Fruit fly (Drosophila melanogaster) whole organism, adult: ENCODE measurements around the gene CG12170.

Source experiments
- CG11617 ChIP-seq: fragments of 200-800 bp; sonication (Bioruptor generic); optimal IDR thresholded peaks from 2 replicates; lab custom pipeline; 2017; ENCODE audit warnings: mild to moderate bottlenecking, missing biosample characterization, missing genetic modification reagents, missing genetic modification characterization
- CG12768 ChIP-seq: fragments of 200-800 bp; sonication (Bioruptor generic); optimal IDR thresholded peaks from 2 replicates; lab custom pipeline; 2017; ENCODE audit warnings: missing biosample characterization, missing genetic modification characterization, mild to moderate bottlenecking, moderate library complexity, missing genetic modification reagents
- CG14711 ChIP-seq: fragments of 200-800 bp; sonication (Bioruptor generic); optimal IDR thresholded peaks from 2 replicates; lab custom pipeline; 2018; ENCODE audit warnings: missing biosample characterization, mild to moderate bottlenecking, missing genetic modification characterization, moderate library complexity
- CG1620 ChIP-seq: fragments of 200-800 bp; sonication (Bioruptor generic); optimal IDR thresholded peaks from 2 replicates; lab custom pipeline; 2016; ENCODE audit warnings: missing biosample characterization, missing genetic modification characterization
- CG33017 ChIP-seq: fragments of 200-800 bp; sonication (Bioruptor generic); optimal IDR thresholded peaks from 2 replicates; lab custom pipeline; 2018; ENCODE audit warnings: missing biosample characterization, mild to moderate bottlenecking, missing genetic modification characterization, moderate library complexity
- CG5204 ChIP-seq: fragments of 200-800 bp; sonication (Bioruptor generic); optimal IDR thresholded peaks from 2 replicates; lab custom pipeline; 2016; ENCODE audit warnings: missing biosample characterization, missing genetic modification characterization
- CG7045 ChIP-seq: fragments of 200-800 bp; sonication (Bioruptor generic); optimal IDR thresholded peaks from 2 replicates; lab custom pipeline; 2017; ENCODE audit warnings: missing biosample characterization, mild to moderate bottlenecking, missing genetic modification characterization
- CG7101 ChIP-seq: fragments of 200-800 bp; sonication (Bioruptor generic); optimal IDR thresholded peaks from 2 replicates; lab custom pipeline; 2018; ENCODE audit warnings: missing biosample characterization, mild to moderate bottlenecking, missing genetic modification characterization, moderate library complexity
- Clk ChIP-seq: fragments of 200-800 bp; sonication (Bioruptor generic); optimal IDR thresholded peaks from 2 replicates; lab custom pipeline; 2017; ENCODE audit warnings: missing biosample characterization, missing genetic modification characterization
- Crg-1 ChIP-seq: fragments of 200-800 bp; sonication (Bioruptor generic); optimal IDR thresholded peaks from 2 replicates; lab custom pipeline; 2016; ENCODE audit warnings: missing biosample characterization, missing genetic modification characterization
- Hr96 ChIP-seq: fragments of 200-800 bp; sonication (Bioruptor generic); optimal IDR thresholded peaks from 2 replicates; lab custom pipeline; 2016; ENCODE audit warnings: missing biosample characterization, missing genetic modification characterization
- Mnt ChIP-seq: fragments of 200-800 bp; sonication (Bioruptor generic); optimal IDR thresholded peaks from 2 replicates; lab custom pipeline; 2016; ENCODE audit warnings: missing biosample characterization, mild to moderate bottlenecking, missing genetic modification characterization
- bab1 ChIP-seq: fragments of 200-800 bp; sonication (Bioruptor generic); optimal IDR thresholded peaks from 3 replicates; lab custom pipeline; 2019; ENCODE audit warnings: missing biosample characterization, mild to moderate bottlenecking, missing genetic modification characterization, moderate library complexity
- cic ChIP-seq: fragments of 200-800 bp; sonication (Bioruptor generic); optimal IDR thresholded peaks from 2 replicates; lab custom pipeline; 2017; ENCODE audit warnings: missing biosample characterization, mild to moderate bottlenecking, missing genetic modification characterization, moderate library complexity
- cnc ChIP-seq, 2 experiments: fragments of >200 bp; optimal IDR thresholded peaks; 2 replicates each; lab custom pipeline; 2017
- kay ChIP-seq: fragments of 200-800 bp; sonication (Bioruptor generic); peaks from one replicate; lab custom pipeline; 2016; ENCODE audit warnings: missing biosample characterization, missing genetic modification characterization, borderline replicate concordance
- ovo ChIP-seq: fragments of 200-800 bp; sonication (Bioruptor generic); optimal IDR thresholded peaks from 2 replicates; lab custom pipeline; 2016; ENCODE audit warnings: missing biosample characterization, missing genetic modification characterization
- pad ChIP-seq: fragments of 200-800 bp; sonication (Bioruptor generic); optimal IDR thresholded peaks from 3 replicates; lab custom pipeline; 2017; ENCODE audit warnings: missing biosample characterization, missing genetic modification characterization, mild to moderate bottlenecking, moderate library complexity, missing genetic modification reagents
- tj ChIP-seq: fragments of 200-800 bp; sonication (Bioruptor generic); optimal IDR thresholded peaks from 3 replicates; lab custom pipeline; 2017; ENCODE audit warnings: missing biosample characterization, mild to moderate bottlenecking, missing genetic modification characterization, moderate library complexity
- toe ChIP-seq: fragments of 200-800 bp; sonication (Bioruptor generic); optimal IDR thresholded peaks from 2 replicates; lab custom pipeline; 2016; ENCODE audit warnings: missing biosample characterization, missing genetic modification characterization

Gene CG12170

dm6 chr3R:5682238-5682637, 45.2 kb downstream of the CG12170 start:
- TF ChIP-seq kay (GFP tag; lab: Kevin White, UChicago) (no peak), CG11617 (GFP tag; lab: Kevin White, UChicago) (no peak), CG14711 (tag; lab: Kevin White, UChicago) (no peak), CG5204 (no peak), Clk (GFP tag; lab: Kevin White, UChicago) (no peak), Mnt (no peak), tj (no peak), cic (GFP tag; lab: Kevin White, UChicago) (no peak), CG7045 (GFP tag; lab: Kevin White, UChicago) (no peak), ovo (no peak), pad (GFP tag; lab: Kevin White, UChicago) (no peak), bab1 (GFP tag; lab: Kevin White, UChicago) (no peak), toe (GFP tag; lab: Kevin White, UChicago) (no peak)

- TF ChIP-seq Mnt, result no peak
- peak; percentile 23 for TF ChIP-seq bab1 (GFP tag; lab: Kevin White, UChicago)
Observed at dm6 chr3R:5682921-5683748, 46.1 kb downstream of the CG12170 start.

DNA sequence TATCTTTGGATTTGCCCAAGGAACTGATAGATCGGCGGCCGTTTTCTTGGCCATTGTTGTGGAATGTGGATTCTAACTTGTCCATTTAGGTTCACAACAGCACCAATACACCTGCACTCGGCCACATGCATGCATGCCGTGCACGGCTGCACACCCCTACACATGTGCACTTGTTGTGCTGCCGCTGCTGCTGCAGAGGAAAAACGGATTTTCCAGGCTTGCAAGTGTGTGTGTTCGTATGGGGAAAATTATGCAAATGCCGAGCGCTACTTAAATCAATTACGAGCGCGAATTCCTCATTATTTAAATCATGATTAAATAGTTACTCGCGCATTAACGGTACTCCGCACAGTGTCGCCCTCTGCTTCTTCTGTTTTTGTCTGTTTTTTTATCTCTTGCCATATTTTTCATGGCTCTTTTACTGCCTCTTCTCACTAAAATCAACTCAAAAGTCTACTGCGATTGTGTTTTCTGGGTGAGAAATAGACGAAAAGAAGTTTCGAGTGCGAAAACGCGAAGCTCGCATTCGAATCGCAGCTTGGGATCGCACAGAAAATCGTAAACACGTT, 47.6 kb downstream of the CG12170 start:
- TF ChIP-seq pad (GFP tag; lab: Kevin White, UChicago) (peak; percentile 31), cnc (optimal IDR thresholded peaks at IDR 0.05; lab: Kevin White, UChicago) (no peak), CG14711 (tag; lab: Kevin White, UChicago) (no peak), Crg-1 (GFP tag; lab: Kevin White, UChicago) (no peak), Mnt (no peak)

DNA sequence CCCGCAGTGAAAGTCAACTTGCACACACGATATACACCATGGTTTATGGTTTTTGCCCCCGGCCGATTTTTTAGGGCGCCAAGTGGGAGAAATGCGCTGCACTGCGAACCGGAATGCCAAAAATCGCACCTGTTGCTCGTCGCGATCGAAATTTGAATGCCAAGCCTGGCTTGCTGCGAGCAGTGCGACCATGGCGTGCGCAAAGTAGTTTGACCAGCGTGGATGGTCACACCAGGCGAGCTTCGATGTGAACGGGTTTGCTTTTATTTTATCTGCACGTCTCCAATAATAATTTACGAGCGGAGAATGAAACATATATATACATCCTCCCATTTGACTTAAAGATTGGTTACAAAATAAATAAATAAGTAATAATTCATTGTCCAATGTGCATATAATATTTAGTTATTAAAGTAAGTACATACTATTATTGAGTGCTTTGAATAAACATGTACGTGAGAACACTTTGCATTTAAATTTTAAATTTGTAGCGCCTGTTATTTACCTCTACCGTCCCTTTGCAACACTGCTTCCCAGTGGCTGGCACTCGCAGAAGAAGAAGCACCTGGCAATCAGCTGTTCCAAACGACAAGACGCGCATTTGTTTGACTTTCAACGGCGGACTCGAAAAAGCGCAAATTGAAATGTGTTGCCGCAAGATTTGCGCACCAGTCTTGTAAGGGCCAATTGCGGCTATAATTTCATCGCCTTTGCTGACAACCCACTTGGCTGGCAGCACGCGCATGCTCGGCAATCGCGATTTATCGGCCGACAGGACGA, 48.4 kb downstream of the CG12170 start, which contains the start of the genes Rab23 and plx:
Gene Rab23 (minus strand): TSS at position 166 of the 780 bp plus-strand sequence.
Gene plx (plus strand): TSS at position 587 of the 780 bp plus-strand sequence.
- TF ChIP-seq CG7045 (GFP tag; lab: Kevin White, UChicago) (no peak), cnc (optimal IDR thresholded peaks at IDR 0.05; lab: Kevin White, UChicago) (no peak), tj (no peak), Clk (GFP tag; lab: Kevin White, UChicago) (no peak), CG7101 (peak; percentile 40), CG1620 (GFP tag; lab: Kevin White, UChicago) (peak; percentile 64), toe (GFP tag; lab: Kevin White, UChicago) (peak; percentile 43), CG5204 (no peak), Mnt (peak; percentile 47), Crg-1 (GFP tag; lab: Kevin White, UChicago) (peak; percentile 56), Hr96 (GFP tag; lab: Kevin White, UChicago) (peak; percentile 9), bab1 (GFP tag; lab: Kevin White, UChicago) (peak; percentile 59), CG33017 (tag; lab: Kevin White, UChicago) (no peak), kay (GFP tag; lab: Kevin White, UChicago) (peak; percentile 11), CG11617 (GFP tag; lab: Kevin White, UChicago) (no peak), pad (GFP tag; lab: Kevin White, UChicago) (peak; percentile 31), ovo (no peak)

DNA sequence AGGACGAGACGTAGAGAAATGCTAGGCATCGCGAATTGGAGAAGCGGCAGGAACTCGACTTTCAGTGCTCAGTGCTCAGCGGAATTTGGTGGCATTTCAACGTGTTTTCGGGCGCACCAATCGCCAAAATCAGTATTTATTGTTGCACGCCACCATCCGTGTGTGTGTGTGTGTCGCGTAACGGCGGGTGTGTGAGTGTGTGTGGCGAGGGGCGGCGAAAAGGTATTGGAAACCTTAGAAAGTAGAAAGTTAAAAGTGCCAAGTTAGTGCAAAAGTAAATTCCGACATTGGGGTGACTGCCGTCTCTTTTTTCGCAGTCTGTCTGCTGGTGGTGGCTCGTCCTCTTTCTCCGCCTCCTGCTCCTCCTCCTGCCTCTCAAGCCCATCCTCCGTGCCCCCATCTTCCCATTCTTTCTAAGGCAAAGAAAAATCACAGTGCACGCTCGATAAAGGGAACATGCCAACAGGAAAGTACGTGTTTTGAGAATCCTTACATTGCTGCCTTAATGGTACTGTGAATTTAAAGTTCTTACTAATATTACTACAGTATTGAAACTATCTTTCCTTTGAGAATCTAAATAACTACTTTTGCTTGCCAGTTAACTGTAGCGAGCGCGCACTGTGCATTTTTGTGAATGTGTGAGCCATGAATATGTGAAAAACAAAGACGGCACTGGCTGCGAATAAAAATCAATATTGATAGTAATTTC, 49.2 kb downstream of the CG12170 start:
- TF ChIP-seq Hr96 (GFP tag; lab: Kevin White, UChicago) (peak; percentile 30), cic (GFP tag; lab: Kevin White, UChicago) (no peak), Clk (GFP tag; lab: Kevin White, UChicago) (no peak), CG7045 (GFP tag; lab: Kevin White, UChicago) (peak; percentile 7), CG12768 (GFP tag; lab: Kevin White, UChicago) (peak; percentile 37), CG5204 (peak; percentile 41), CG33017 (tag; lab: Kevin White, UChicago) (peak; percentile 3), tj (no peak)
